Worm (Caenorhabditis elegans) whole organism, L2 larva: ENCODE data around the gene C13B4.1.

Experiments
- C34F6.9 ChIP-seq: fragments of 150-350 bp; optimal IDR thresholded peaks from 2 replicates; lab custom pipeline; 2014; ENCODE audit warnings: missing biosample characterization, missing genetic modification characterization
- R02D3.7 ChIP-seq: fragments of 150-350 bp; optimal IDR thresholded peaks from 2 replicates; lab custom pipeline; 2014; ENCODE audit warnings: missing biosample characterization, missing genetic modification characterization
- Y55F3AM.14 ChIP-seq: fragments of 200-800 bp; sonication (Bioruptor generic); optimal IDR thresholded peaks from 2 replicates; lab custom pipeline; 2018; ENCODE audit warnings: mild to moderate bottlenecking, missing genetic modification characterization, missing compliant biosample characterization
- ZK546.5 ChIP-seq: sonication (generic microtip); optimal IDR thresholded peaks from 2 replicates; lab custom pipeline; 2017; ENCODE audit warnings: missing biosample characterization, missing genetic modification characterization
- alr-1 ChIP-seq: fragments of 150-350 bp; optimal IDR thresholded peaks from 2 replicates; lab custom pipeline; 2014; ENCODE audit warnings: missing biosample characterization, missing genetic modification characterization
- ama-1 ChIP-seq: fragments of 150-350 bp; optimal IDR thresholded peaks from 2 replicates; lab custom pipeline; 2018; ENCODE audit warnings: inconsistent platforms
- ceh-16 ChIP-seq: fragments of 150-350 bp; optimal IDR thresholded peaks from 2 replicates; lab custom pipeline; 2014; ENCODE audit warnings: missing biosample characterization, missing genetic modification characterization
- ceh-82 ChIP-seq: fragments of 150-350 bp; optimal IDR thresholded peaks from 2 replicates; lab custom pipeline; 2014; ENCODE audit warnings: missing biosample characterization, missing genetic modification characterization
- egl-27 ChIP-seq: sonication (generic microtip); optimal IDR thresholded peaks from 3 replicates; lab custom pipeline; 2017; ENCODE audit warnings: missing biosample characterization, missing genetic modification reagents, missing genetic modification characterization
- elt-3 ChIP-seq: sonication (generic microtip); optimal IDR thresholded peaks from 2 replicates; lab custom pipeline; 2017; ENCODE audit warnings: missing biosample characterization, missing genetic modification characterization
- fos-1 ChIP-seq: fragments of 150-350 bp; optimal IDR thresholded peaks from 2 replicates; lab custom pipeline; 2014; ENCODE audit warnings: missing biosample characterization, missing genetic modification characterization
- gmeb-1 ChIP-seq: fragments of 150-350 bp; optimal IDR thresholded peaks from 2 replicates; lab custom pipeline; 2014; ENCODE audit warnings: missing biosample characterization, missing genetic modification characterization
- lin-13 ChIP-seq: fragments of 150-350 bp; optimal IDR thresholded peaks from 2 replicates; lab custom pipeline; 2014; ENCODE audit warnings: missing biosample characterization, missing genetic modification reagents, missing genetic modification characterization
- lin-39 ChIP-seq: fragments of 150-350 bp; optimal IDR thresholded peaks from 2 replicates; lab custom pipeline; 2014; ENCODE audit warnings: missing biosample characterization, missing genetic modification reagents, missing genetic modification characterization
- lsy-2 ChIP-seq, 2 experiments: fragments of 150-350 bp in 1 of 2; sonication (generic microtip) in 1 of 2; optimal IDR thresholded peaks; 2 replicates each; lab custom pipeline; 2014 to 2017; ENCODE audit warnings: missing biosample characterization in 2 of 2, missing genetic modification characterization in 2 of 2
- mdl-1 ChIP-seq, 2 experiments: fragments of 150-350 bp in 1 of 2; sonication (generic microtip) in 1 of 2; optimal IDR thresholded peaks; 2 replicates each; lab custom pipeline; 2017; ENCODE audit warnings: missing biosample characterization in 2 of 2, missing genetic modification characterization in 2 of 2
- nhr-10 ChIP-seq: sonication (generic microtip); optimal IDR thresholded peaks from 2 replicates; lab custom pipeline; 2017; ENCODE audit warnings: missing biosample characterization, missing genetic modification characterization
- nhr-11 ChIP-seq: fragments of 150-350 bp; optimal IDR thresholded peaks from 2 replicates; lab custom pipeline; 2014; ENCODE audit warnings: missing biosample characterization, missing genetic modification characterization
- nhr-12 ChIP-seq: fragments of 150-350 bp; optimal IDR thresholded peaks from 2 replicates; lab custom pipeline; 2014; ENCODE audit warnings: missing biosample characterization, missing genetic modification characterization
- nhr-21 ChIP-seq: fragments of 150-350 bp; optimal IDR thresholded peaks from 2 replicates; lab custom pipeline; 2014; ENCODE audit warnings: missing biosample characterization, missing genetic modification characterization
- nhr-23 ChIP-seq: fragments of 150-350 bp; optimal IDR thresholded peaks from 2 replicates; lab custom pipeline; 2014; ENCODE audit warnings: missing biosample characterization, missing genetic modification reagents, missing genetic modification characterization
- nhr-237 ChIP-seq: fragments of 150-350 bp; optimal IDR thresholded peaks from 2 replicates; lab custom pipeline; 2014; ENCODE audit warnings: missing biosample characterization, missing genetic modification characterization
- nhr-25 ChIP-seq: fragments of 150-350 bp; sonication (generic microtip); optimal IDR thresholded peaks from 3 replicates; lab custom pipeline; 2014; ENCODE audit warnings: missing biosample characterization, missing genetic modification characterization
- nhr-77 ChIP-seq: fragments of 150-350 bp; optimal IDR thresholded peaks from 2 replicates; lab custom pipeline; 2014; ENCODE audit warnings: missing biosample characterization, missing genetic modification characterization
- peb-1 ChIP-seq: fragments of 150-350 bp; optimal IDR thresholded peaks from 2 replicates; lab custom pipeline; 2014; ENCODE audit warnings: missing biosample characterization, missing genetic modification characterization
- sem-4 ChIP-seq: fragments of 150-350 bp; optimal IDR thresholded peaks from 2 replicates; lab custom pipeline; 2014; ENCODE audit warnings: missing biosample characterization, missing genetic modification reagents, missing genetic modification characterization
- skn-1 ChIP-seq: sonication (generic microtip); optimal IDR thresholded peaks from 2 replicates; lab custom pipeline; 2017; ENCODE audit warnings: missing biosample characterization, missing genetic modification characterization
- sma-3 ChIP-seq: sonication (generic microtip); optimal IDR thresholded peaks from 2 replicates; lab custom pipeline; 2016; ENCODE audit warnings: missing genetic modification reagents, missing genetic modification characterization, missing compliant biosample characterization
- snpc-4 ChIP-seq: fragments of 150-350 bp; optimal IDR thresholded peaks from 2 replicates; lab custom pipeline; 2014; ENCODE audit warnings: missing biosample characterization, missing genetic modification characterization
- unc-39 ChIP-seq: fragments of 150-350 bp; optimal IDR thresholded peaks from 2 replicates; lab custom pipeline; 2014; ENCODE audit warnings: missing biosample characterization, missing genetic modification characterization
- unc-55 ChIP-seq: fragments of 150-350 bp; sonication (generic microtip); optimal IDR thresholded peaks from 3 replicates; lab custom pipeline; 2014; ENCODE audit warnings: missing biosample characterization, missing genetic modification reagents, missing genetic modification characterization
- zag-1 ChIP-seq: fragments of 150-350 bp; optimal IDR thresholded peaks from 2 replicates; lab custom pipeline; 2014; ENCODE audit warnings: missing biosample characterization, missing genetic modification characterization
- ztf-1 ChIP-seq: fragments of 200-800 bp; sonication (Bioruptor generic); conservative IDR thresholded peaks from 2 replicates; pipeline ENCODE4 v1.3.6; 2022; ENCODE audit warnings: missing genetic modification characterization, missing compliant biosample characterization
- ztf-11 ChIP-seq: sonication (generic microtip); optimal IDR thresholded peaks from 2 replicates; lab custom pipeline; 2017; ENCODE audit warnings: missing biosample characterization, missing genetic modification characterization
- ztf-4 ChIP-seq: fragments of 150-350 bp; optimal IDR thresholded peaks from 2 replicates; lab custom pipeline; 2014; ENCODE audit warnings: missing biosample characterization, missing genetic modification characterization

The C13B4.1 gene

DNA sequence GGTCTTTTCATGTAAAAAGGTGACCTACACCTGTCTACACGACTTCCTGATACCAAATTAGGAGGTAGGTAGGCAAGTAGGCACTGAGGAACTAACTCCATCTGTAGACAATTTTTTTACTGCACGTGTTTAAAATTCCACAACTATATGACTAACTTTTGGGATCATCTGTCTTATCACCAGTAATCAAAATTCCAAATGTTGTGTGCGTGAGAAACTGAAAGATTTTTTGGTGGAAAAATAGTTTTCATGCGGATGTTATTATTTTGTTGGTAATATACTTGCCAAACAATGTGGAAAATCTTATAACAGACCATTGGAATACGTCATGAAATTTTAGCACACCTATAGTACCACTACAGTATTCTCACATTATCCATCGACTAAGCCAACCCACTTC lies 31.8 kb upstream of the C13B4.1 start, which contains the start of gene K10H10.13:
Gene K10H10.13 (minus strand): TSS at position 101 of the 400 bp plus-strand sequence.
- no peak for TF ChIP-seq unc-55 (GFP tag; lab: Kevin White, UChicago)
- no peak for TF ChIP-seq zag-1
- no peak for TF ChIP-seq nhr-237 (tag; lab: Kevin White, UChicago)
- TF ChIP-seq fos-1: no peak
- no peak for TF ChIP-seq nhr-10
- no peak for TF ChIP-seq nhr-23 (tag; lab: Kevin White, UChicago)
- TF ChIP-seq nhr-21: no peak
- no peak for TF ChIP-seq lsy-2 (tag; optimal IDR thresholded peaks at IDR 0.05; lab: Kevin White, UChicago)
- no peak for TF ChIP-seq snpc-4
- no peak for TF ChIP-seq nhr-25 (tag; lab: Kevin White, UChicago)
- no peak for TF ChIP-seq elt-3 (tag; lab: Kevin White, UChicago)
- no peak for TF ChIP-seq ZK546.5 (tag; lab: Kevin White, UChicago)
- TF ChIP-seq skn-1: no peak
- no peak for TF ChIP-seq ztf-1
- TF ChIP-seq ama-1 (lab: Kevin White, UChicago): no peak
- no peak for TF ChIP-seq ztf-11
- no peak for TF ChIP-seq lin-39 (tag; lab: Kevin White, UChicago)
- TF ChIP-seq ceh-16 (tag; lab: Kevin White, UChicago): no peak
- TF ChIP-seq, all 48 proteins: peak for 0

DNA sequence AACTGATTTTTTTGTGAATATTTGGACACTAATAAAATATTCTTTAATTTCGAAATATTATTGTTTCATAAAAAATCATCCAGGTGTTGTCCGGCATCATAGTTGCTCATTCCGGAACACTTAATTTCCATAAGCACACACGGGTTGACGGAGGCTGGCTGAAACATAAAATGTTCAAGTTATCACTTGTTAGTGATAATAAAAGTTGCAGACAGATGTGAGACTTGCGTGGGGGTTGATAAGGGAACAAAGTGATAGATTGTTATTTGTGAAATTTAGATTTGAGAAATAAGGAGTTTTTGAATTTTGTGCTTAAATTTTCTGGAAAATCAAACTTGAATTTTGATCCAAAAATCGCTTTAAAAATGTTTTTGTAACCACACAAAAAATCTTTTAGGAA lies 30.7 kb upstream of the C13B4.1 start:
- no peak for TF ChIP-seq egl-27
- TF ChIP-seq fos-1: peak; percentile 69
- no peak for TF ChIP-seq alr-1 (tag; lab: Kevin White, UChicago)
- TF ChIP-seq peb-1 (tag; lab: Kevin White, UChicago): no peak
- TF ChIP-seq C34F6.9 (tag; lab: Kevin White, UChicago): no peak

DNA sequence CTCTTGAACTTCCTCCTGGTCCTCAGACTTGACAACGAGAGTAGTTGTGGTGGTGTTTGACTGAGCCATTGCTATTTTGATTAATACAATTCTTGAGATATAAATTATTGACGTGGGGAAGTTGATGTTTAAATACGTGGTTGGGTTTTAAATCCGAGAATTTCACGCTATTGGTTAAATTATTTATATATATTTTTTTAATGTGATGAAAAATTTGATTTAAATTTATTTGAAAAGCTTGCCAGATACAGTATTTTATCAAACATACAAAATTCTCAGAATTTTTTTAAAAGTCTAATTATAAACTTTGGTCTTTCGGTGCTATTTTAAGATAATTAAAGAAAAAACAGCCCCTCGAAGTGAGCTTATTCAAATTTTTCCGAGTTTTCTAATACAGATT lies 28.1 kb upstream of the C13B4.1 start, which contains the start of the genes K10H10.7 and K10H10.10:
Gene K10H10.7 (minus strand): TSS at position 101 of the 400 bp plus-strand sequence.
Gene K10H10.10 (plus strand): TSS at position 204 of the 400 bp plus-strand sequence.
- TF ChIP-seq lsy-2 (tag; optimal IDR thresholded peaks at IDR 0.05; lab: Kevin White, UChicago) (no peak), nhr-12 (tag; lab: Kevin White, UChicago) (no peak), nhr-11 (tag; lab: Kevin White, UChicago) (no peak), ZK546.5 (tag; lab: Kevin White, UChicago) (no peak), ztf-4 (no peak), lin-13 (GFP tag; lab: Kevin White, UChicago) (no peak), fos-1 (no peak), mdl-1 (tag; optimal IDR thresholded peaks at IDR 0.05; lab: Kevin White, UChicago) (no peak), nhr-237 (tag; lab: Kevin White, UChicago) (no peak)
- TF ChIP-seq, all 48 proteins: peak for 0

DNA sequence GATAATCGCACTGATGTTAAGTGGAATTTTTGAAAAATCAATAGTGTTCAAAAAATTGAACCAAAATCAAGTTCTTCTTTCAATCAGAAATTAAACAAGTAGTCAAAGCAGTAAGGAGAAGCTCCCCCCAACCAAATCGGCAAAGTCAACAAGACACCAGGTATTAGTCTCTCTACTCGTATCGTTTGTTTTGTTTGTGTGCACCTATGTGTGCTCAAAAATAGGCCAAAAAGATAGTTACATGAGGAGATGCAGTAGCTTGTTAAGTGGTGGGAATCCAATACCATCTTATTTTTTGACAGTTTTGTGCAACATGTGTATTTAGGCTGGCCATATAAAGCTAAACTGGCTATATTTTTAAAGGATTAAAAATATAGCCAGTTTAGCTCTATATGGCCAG lies 26.8 kb upstream of the C13B4.1 start, which contains the start of gene K10H10.12:
Gene K10H10.12 (minus strand): TSS at position 101 of the 400 bp plus-strand sequence.
- TF ChIP-seq nhr-77 (tag; lab: Kevin White, UChicago) (no peak), fos-1 (no peak), ceh-82 (tag; lab: Kevin White, UChicago) (no peak), sma-3 (GFP tag; lab: Kevin White, UChicago) (no peak), sem-4 (no peak), ztf-1 (no peak), lin-39 (tag; lab: Kevin White, UChicago) (no peak), ceh-16 (tag; lab: Kevin White, UChicago) (no peak), Y55F3AM.14 (GFP tag; lab: Kevin White, UChicago) (no peak), R02D3.7 (no peak), unc-55 (GFP tag; lab: Kevin White, UChicago) (no peak)

DNA sequence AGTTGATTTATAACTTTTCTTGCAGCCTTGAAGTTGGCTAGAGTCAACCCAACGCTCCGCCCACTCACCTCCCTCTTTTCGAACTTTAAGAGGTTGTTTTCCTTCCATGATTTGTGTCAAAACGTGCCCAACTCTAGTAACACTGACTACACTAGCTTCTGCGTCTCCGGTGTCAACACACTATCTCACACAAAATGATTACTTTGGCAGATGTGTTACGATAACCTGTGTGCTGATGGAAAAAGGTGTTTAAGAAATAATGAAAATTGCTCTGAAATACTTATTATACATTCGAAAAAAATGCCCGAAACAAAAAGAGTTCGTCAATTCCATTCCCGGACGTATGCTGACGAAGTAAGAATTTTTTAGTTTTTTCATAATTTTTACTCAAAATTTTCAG lies 23.6 kb upstream of the C13B4.1 start, which contains the start of gene K10H10.6:
Gene K10H10.6 (plus strand): TSS at position 301 of the 400 bp plus-strand sequence.
- TF ChIP-seq gmeb-1 (tag; lab: Kevin White, UChicago) (no peak), unc-39 (no peak), egl-27 (no peak), lin-39 (tag; lab: Kevin White, UChicago) (no peak), nhr-10 (no peak), ztf-11 (no peak)
